Worm (Caenorhabditis elegans) whole organism, young adult: ENCODE results near the gene Y17D7C.2.

ENCODE experiments used
- B0261.1 ChIP-seq: sonication (generic microtip); optimal IDR thresholded peaks from 2 replicates; lab custom pipeline; 2016; ENCODE audit warnings: mild to moderate bottlenecking, missing genetic modification characterization, moderate library complexity, missing compliant biosample characterization
- C06A6.2 ChIP-seq: fragments of 200-800 bp; sonication (Bioruptor generic); conservative IDR thresholded peaks from 2 replicates; pipeline ENCODE4 v1.3.6; 2022; ENCODE audit warnings: missing genetic modification characterization, missing compliant biosample characterization
- C17E4.6 ChIP-seq: fragments of 200-800 bp; sonication (Bioruptor generic); IDR thresholded peaks from 2 replicates; pipeline ENCODE4 v1.3.6; 2022; ENCODE audit warnings: missing genetic modification reagents, missing genetic modification characterization, missing compliant biosample characterization
- F22D6.2 ChIP-seq: sonication (generic microtip); optimal IDR thresholded peaks from 2 replicates; lab custom pipeline; 2016; ENCODE audit warnings: mild to moderate bottlenecking, missing genetic modification characterization, missing compliant biosample characterization
- F23B12.7 ChIP-seq: sonication (generic microtip); optimal IDR thresholded peaks from 2 replicates; lab custom pipeline; 2017; ENCODE audit warnings: missing genetic modification characterization, mild to moderate bottlenecking, missing compliant biosample characterization, antibody characterized with exemption, moderate library complexity; ENCODE audit not compliant: insufficient read depth
- F39B2.1 ChIP-seq: fragments of 200-800 bp; sonication (Bioruptor generic); IDR thresholded peaks from 2 replicates; pipeline ENCODE4 v1.3.6; 2022; ENCODE audit warnings: missing genetic modification reagents, missing genetic modification characterization, missing compliant biosample characterization
- F52B5.7 ChIP-seq: sonication (generic microtip); optimal IDR thresholded peaks from 2 replicates; lab custom pipeline; 2016; ENCODE audit warnings: mild to moderate bottlenecking, missing genetic modification characterization, missing compliant biosample characterization
- Y53F4B.3 ChIP-seq: fragments of 200-800 bp; sonication (Bioruptor generic); IDR thresholded peaks from 2 replicates; pipeline ENCODE4 v1.3.6; 2022; ENCODE audit warnings: missing genetic modification reagents, missing genetic modification characterization, missing compliant biosample characterization
- Y79H2A.3 ChIP-seq: fragments of 200-800 bp; sonication (Bioruptor generic); conservative IDR thresholded peaks from 2 replicates; pipeline ENCODE4 v1.3.6; 2022; ENCODE audit warnings: missing genetic modification reagents, missing genetic modification characterization, missing compliant biosample characterization
- Y95B8A.8 ChIP-seq: fragments of 200-800 bp; sonication (Bioruptor generic); IDR thresholded peaks from 2 replicates; pipeline ENCODE4 v1.3.6; 2022; ENCODE audit warnings: missing genetic modification reagents, missing genetic modification characterization, missing compliant biosample characterization
- ZK185.1 ChIP-seq: sonication (generic microtip); optimal IDR thresholded peaks from 2 replicates; lab custom pipeline; 2016; ENCODE audit warnings: mild to moderate bottlenecking, missing genetic modification characterization, missing compliant biosample characterization; ENCODE audit not compliant: poor library complexity, severe bottlenecking
- bed-2 ChIP-seq: fragments of 200-800 bp; sonication (Bioruptor generic); IDR thresholded peaks from 2 replicates; pipeline ENCODE4 v1.3.6; 2022; ENCODE audit warnings: missing genetic modification reagents, missing genetic modification characterization, missing compliant biosample characterization
- ccch-3 ChIP-seq: fragments of 200-800 bp; sonication (Bioruptor generic); optimal IDR thresholded peaks from 2 replicates; lab custom pipeline; 2018; ENCODE audit warnings: mild to moderate bottlenecking, missing genetic modification characterization, missing compliant biosample characterization
- cebp-1 ChIP-seq, 2 experiments: fragments of 200-800 bp in 1 of 2; sonication (Bioruptor generic) in 1 of 2; sonication (generic microtip) in 1 of 2; IDR thresholded peaks in 1 of 2; optimal IDR thresholded peaks in 1 of 2; 2 replicates each; pipeline versions ENCODE4 v1.3.6 to Lab custom; 2017 to 2022; ENCODE audit warnings: missing compliant biosample characterization in 2 of 2, missing genetic modification characterization in 2 of 2, mild to moderate bottlenecking in 1 of 2, missing genetic modification reagents in 1 of 2, moderate library complexity in 1 of 2
- cebp-2 ChIP-seq: fragments of 200-800 bp; sonication (Bioruptor generic); IDR thresholded peaks from 2 replicates; pipeline ENCODE4 v1.3.6; 2022; ENCODE audit warnings: missing genetic modification characterization, missing compliant biosample characterization
- ceh-100 ChIP-seq: fragments of 200-800 bp; sonication (Bioruptor generic); IDR thresholded peaks from 2 replicates; pipeline ENCODE4 v1.3.6; 2022; ENCODE audit warnings: missing genetic modification reagents, missing genetic modification characterization, missing compliant biosample characterization
- ceh-58 ChIP-seq: fragments of 200-800 bp; sonication (Bioruptor generic); IDR thresholded peaks from 2 replicates; pipeline ENCODE4 v1.3.6; 2022; ENCODE audit warnings: missing genetic modification characterization, missing compliant biosample characterization
- egl-18 ChIP-seq: fragments of 200-800 bp; sonication (Bioruptor generic); IDR thresholded peaks from 2 replicates; pipeline ENCODE4 v1.3.6; 2022; ENCODE audit warnings: missing genetic modification reagents, missing genetic modification characterization, missing compliant biosample characterization
- ekl-4 ChIP-seq: fragments of 200-800 bp; sonication (Bioruptor generic); IDR thresholded peaks from 2 replicates; pipeline ENCODE4 v1.3.6; 2022; ENCODE audit warnings: missing genetic modification reagents, missing genetic modification characterization, missing compliant biosample characterization
- him-1 ChIP-seq: sonication (generic microtip); optimal IDR thresholded peaks from 2 replicates; lab custom pipeline; 2016; ENCODE audit warnings: missing genotype, missing genetic modification reagents, missing genetic modification characterization, missing compliant biosample characterization
- hlh-12 ChIP-seq: sonication (generic microtip); optimal IDR thresholded peaks from 2 replicates; lab custom pipeline; 2016; ENCODE audit warnings: missing genetic modification characterization, missing compliant biosample characterization
- hlh-26 ChIP-seq: fragments of 200-800 bp; sonication (Bioruptor generic); conservative IDR thresholded peaks from 2 replicates; pipeline ENCODE4 v1.3.6; 2022; ENCODE audit warnings: missing genetic modification reagents, missing genetic modification characterization, missing compliant biosample characterization
- hmg-20 ChIP-seq: fragments of 200-800 bp; sonication (Bioruptor generic); IDR thresholded peaks from 2 replicates; pipeline ENCODE4 v1.3.6; 2022; ENCODE audit warnings: missing genetic modification reagents, missing genetic modification characterization, missing compliant biosample characterization
- hrde-1 ChIP-seq: sonication (generic microtip); optimal IDR thresholded peaks from 2 replicates; lab custom pipeline; 2016; ENCODE audit warnings: missing genetic modification characterization, mild to moderate bottlenecking, missing compliant biosample characterization, moderate library complexity, missing genotype, missing genetic modification reagents, borderline replicate concordance
- hsf-1 ChIP-seq: fragments of 200-800 bp; sonication (Bioruptor generic); IDR thresholded peaks from 2 replicates; pipeline ENCODE4 v1.3.6; 2022; ENCODE audit warnings: missing genetic modification reagents, missing genetic modification characterization, missing compliant biosample characterization
- lin-35 ChIP-seq, 3 experiments: fragments of 150-350 bp in 2 of 3; sonication (generic microtip) in 1 of 3; optimal IDR thresholded peaks; 2 replicates each; lab custom pipeline; 2014 to 2018; ENCODE audit warnings: missing biosample characterization in 3 of 3, missing genetic modification characterization in 3 of 3, missing genetic modification reagents in 3 of 3
- lin-54 ChIP-seq: fragments of 200-800 bp; sonication (Bioruptor generic); optimal IDR thresholded peaks from 2 replicates; lab custom pipeline; 2018; ENCODE audit warnings: mild to moderate bottlenecking, missing genetic modification characterization, missing compliant biosample characterization
- lir-1 ChIP-seq: fragments of 200-800 bp; sonication (Bioruptor generic); conservative IDR thresholded peaks from 2 replicates; pipeline ENCODE4 v1.3.6; 2022; ENCODE audit warnings: missing genetic modification reagents, missing genetic modification characterization, missing compliant biosample characterization
- lsl-1 ChIP-seq: fragments of 200-800 bp; sonication (Bioruptor generic); optimal IDR thresholded peaks from 2 replicates; lab custom pipeline; 2018; ENCODE audit warnings: mild to moderate bottlenecking, missing genetic modification characterization, moderate library complexity, missing compliant biosample characterization
- lsy-27 ChIP-seq: sonication (generic microtip); optimal IDR thresholded peaks from 2 replicates; lab custom pipeline; 2017; ENCODE audit warnings: missing genetic modification characterization, mild to moderate bottlenecking, missing compliant biosample characterization, antibody characterized with exemption, missing genotype, borderline replicate concordance; ENCODE audit not compliant: insufficient read depth
- madf-10 ChIP-seq: sonication (generic microtip); optimal IDR thresholded peaks from 2 replicates; lab custom pipeline; 2016; ENCODE audit warnings: mild to moderate bottlenecking, missing genetic modification characterization, missing compliant biosample characterization
- madf-6 ChIP-seq: fragments of 200-800 bp; sonication (Bioruptor generic); IDR thresholded peaks from 2 replicates; pipeline ENCODE4 v1.3.6; 2022; ENCODE audit warnings: missing genetic modification reagents, missing genetic modification characterization, missing compliant biosample characterization
- nfya-2 ChIP-seq: fragments of 200-800 bp; sonication (Bioruptor generic); IDR thresholded peaks from 2 replicates; pipeline ENCODE4 v1.3.6; 2022; ENCODE audit warnings: missing genetic modification reagents, missing genetic modification characterization, missing compliant biosample characterization
- nfyb-1 ChIP-seq: fragments of 200-800 bp; sonication (Bioruptor generic); IDR thresholded peaks from 2 replicates; pipeline ENCODE4 v1.3.6; 2022; ENCODE audit warnings: missing genetic modification reagents, missing genetic modification characterization, missing compliant biosample characterization
- nhr-80 ChIP-seq: sonication (generic microtip); optimal IDR thresholded peaks from 2 replicates; lab custom pipeline; 2016; ENCODE audit warnings: missing genetic modification characterization, missing compliant biosample characterization
- pbrm-1 ChIP-seq: fragments of 200-800 bp; sonication (Bioruptor generic); IDR thresholded peaks from 2 replicates; pipeline ENCODE4 v1.3.6; 2022; ENCODE audit warnings: missing genetic modification reagents, missing genetic modification characterization, missing compliant biosample characterization
- pha-4 ChIP-seq: fragments of 150-350 bp; sonication (generic microtip); optimal IDR thresholded peaks from 2 replicates; lab custom pipeline; 2014; ENCODE audit warnings: missing biosample characterization, missing genetic modification reagents, missing genetic modification characterization
- sea-2 ChIP-seq: fragments of 200-800 bp; sonication (Bioruptor generic); IDR thresholded peaks from 2 replicates; pipeline ENCODE4 v1.3.6; 2022; ENCODE audit warnings: missing genetic modification characterization, missing compliant biosample characterization
- snpc-1.3 ChIP-seq: sonication (generic microtip); optimal IDR thresholded peaks from 2 replicates; lab custom pipeline; 2017; ENCODE audit warnings: missing genetic modification characterization, mild to moderate bottlenecking, missing compliant biosample characterization, antibody characterized with exemption, moderate library complexity, missing genotype, missing genetic modification reagents; ENCODE audit not compliant: insufficient read depth
- tbp1 ChIP-seq: fragments of 200-800 bp; sonication (Bioruptor generic); optimal IDR thresholded peaks from 2 replicates; lab custom pipeline; 2018; ENCODE audit warnings: mild to moderate bottlenecking, missing genetic modification characterization, missing compliant biosample characterization
- ztf-22 ChIP-seq: fragments of 200-800 bp; sonication (Bioruptor generic); optimal IDR thresholded peaks from 2 replicates; lab custom pipeline; 2018; ENCODE audit warnings: mild to moderate bottlenecking, missing genetic modification characterization, moderate library complexity, missing compliant biosample characterization
- ztf-25 ChIP-seq: fragments of 200-800 bp; sonication (Bioruptor generic); IDR thresholded peaks from 2 replicates; pipeline ENCODE4 v1.3.6; 2022; ENCODE audit warnings: missing genetic modification reagents, missing genetic modification characterization, missing compliant biosample characterization
- ztf-28 ChIP-seq: fragments of 200-800 bp; sonication (Bioruptor generic); IDR thresholded peaks from 2 replicates; pipeline ENCODE4 v1.3.6; 2022; ENCODE audit warnings: missing genetic modification reagents, missing genetic modification characterization, missing compliant biosample characterization

The Y17D7C.2 gene

ce11 chrV:18742108-18742507, 22.3 kb upstream of the Y17D7C.2 start, which contains the start of gene clec-250:
TSS of gene clec-250 (minus strand) at chrV:18742208.
- no peak for TF ChIP-seq hlh-26 (GFP tag; lab: Robert Waterston, UW)
- TF ChIP-seq hsf-1 (GFP tag; lab: Robert Waterston, UW), result no peak
- TF ChIP-seq egl-18 (GFP tag; lab: Robert Waterston, UW), result no peak
- TF ChIP-seq lir-1, result no peak
- no peak for TF ChIP-seq Y79H2A.3
- no peak for TF ChIP-seq ceh-58 (GFP tag; lab: Robert Waterston, UW)
- TF ChIP-seq C06A6.2 (GFP tag; lab: Robert Waterston, UW), result no peak
- TF ChIP-seq tbp1 (GFP tag; lab: Kevin White, UChicago), result no peak
- no peak for TF ChIP-seq ZK185.1 (tag; lab: Kevin White, UChicago)
- TF ChIP-seq cebp-1 (GFP tag; IDR thresholded peaks at IDR 0.05; lab: Robert Waterston, UW), result no peak
- TF ChIP-seq cebp-1 (tag; optimal IDR thresholded peaks at IDR 0.05; lab: Kevin White, UChicago), result no peak
- no peak for TF ChIP-seq bed-2 (GFP tag; lab: Robert Waterston, UW)
- no peak for TF ChIP-seq hrde-1 (tag; lab: Kevin White, UChicago)
- no peak for TF ChIP-seq ztf-22
- TF ChIP-seq pbrm-1 (GFP tag; lab: Robert Waterston, UW), result no peak
- TF ChIP-seq nfyb-1 (GFP tag; lab: Robert Waterston, UW), result no peak
- TF ChIP-seq Y95B8A.8, result no peak
- no peak for TF ChIP-seq pha-4 (tag; lab: Kevin White, UChicago)
- TF ChIP-seq sea-2, result no peak
- TF ChIP-seq lin-54 (GFP tag; lab: Kevin White, UChicago), result no peak

ce11 chrV:18737646-18738045, 17.9 kb upstream of the Y17D7C.2 start:
- TF ChIP-seq ztf-25 (GFP tag; lab: Robert Waterston, UW) (no peak), F22D6.2 (tag; lab: Kevin White, UChicago) (no peak), Y95B8A.8 (no peak), Y53F4B.3 (GFP tag; lab: Robert Waterston, UW) (no peak), hrde-1 (tag; lab: Kevin White, UChicago) (no peak), lin-54 (GFP tag; lab: Kevin White, UChicago) (no peak), C17E4.6 (GFP tag; lab: Robert Waterston, UW) (no peak), nhr-80 (no peak), ekl-4 (GFP tag; lab: Robert Waterston, UW) (no peak), hlh-12 (tag; lab: Kevin White, UChicago) (no peak), ceh-100 (no peak), F23B12.7 (tag; lab: Kevin White, UChicago) (no peak), lsl-1 (GFP tag; lab: Kevin White, UChicago) (no peak), snpc-1.3 (no peak), B0261.1 (tag; lab: Kevin White, UChicago) (no peak), him-1 (no peak), cebp-1 (GFP tag; IDR thresholded peaks at IDR 0.05; lab: Robert Waterston, UW) (no peak), cebp-1 (tag; optimal IDR thresholded peaks at IDR 0.05; lab: Kevin White, UChicago) (no peak), ZK185.1 (tag; lab: Kevin White, UChicago) (no peak)

DNA sequence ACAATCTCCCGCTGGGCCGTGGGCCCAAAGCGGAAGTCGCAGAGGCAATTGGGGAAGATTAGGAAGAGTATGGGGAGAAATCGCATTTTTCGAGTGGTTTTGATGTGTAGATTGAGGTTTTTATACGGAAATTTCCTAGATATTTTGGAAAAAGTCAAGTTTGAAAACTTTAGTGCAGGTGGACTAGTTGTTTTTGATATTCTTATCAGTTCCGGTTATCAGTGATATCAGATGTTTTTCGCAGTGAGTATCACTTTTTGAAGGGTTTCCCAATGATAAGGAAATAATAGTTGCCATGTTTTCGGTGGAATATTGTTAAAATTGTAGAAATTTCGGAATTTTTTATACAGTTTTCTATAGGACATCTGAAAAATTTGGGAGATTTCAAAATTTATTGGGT, 14.6 kb upstream of the Y17D7C.2 start, which contains the start of gene scl-20:
Gene scl-20 (minus strand): TSS at position 101 of the 400 bp plus-strand sequence.
- TF ChIP-seq lin-35 (GFP tag; optimal IDR thresholded peaks at IDR 0.05; lab: Kevin White, UChicago) (no peak), F39B2.1 (GFP tag; lab: Robert Waterston, UW) (no peak), lsy-27 (tag; lab: Kevin White, UChicago) (no peak), madf-6 (GFP tag; lab: Robert Waterston, UW) (no peak), nfya-2 (no peak), cebp-2 (GFP tag; lab: Robert Waterston, UW) (no peak), C17E4.6 (GFP tag; lab: Robert Waterston, UW) (no peak), ztf-28 (GFP tag; lab: Robert Waterston, UW) (no peak), F52B5.7 (tag; lab: Kevin White, UChicago) (no peak), hmg-20 (no peak), snpc-1.3 (no peak), ztf-25 (GFP tag; lab: Robert Waterston, UW) (no peak), ZK185.1 (tag; lab: Kevin White, UChicago) (no peak), F23B12.7 (tag; lab: Kevin White, UChicago) (no peak), ccch-3 (GFP tag; lab: Kevin White, UChicago) (no peak), lir-1 (no peak), madf-10 (no peak), F22D6.2 (tag; lab: Kevin White, UChicago) (no peak)
